Worm (Caenorhabditis elegans) whole organism, L1 larva: ENCODE data around the gene C01G5.4.

Source experiments
- C16A3.4 ChIP-seq: fragments of 150-350 bp; optimal IDR thresholded peaks from 2 replicates; lab custom pipeline; 2014; ENCODE audit warnings: missing biosample characterization, missing genetic modification characterization
- ama-1 ChIP-seq: fragments of 150-350 bp; optimal IDR thresholded peaks from 2 replicates; lab custom pipeline; 2014
- ceh-63 ChIP-seq: fragments of 200-800 bp; sonication (Bioruptor generic); optimal IDR thresholded peaks from 2 replicates; lab custom pipeline; 2018; ENCODE audit warnings: mild to moderate bottlenecking, missing genetic modification characterization, missing compliant biosample characterization
- ceh-8 ChIP-seq: fragments of 200-800 bp; sonication (Bioruptor generic); optimal IDR thresholded peaks from 2 replicates; lab custom pipeline; 2018; ENCODE audit warnings: mild to moderate bottlenecking, missing genetic modification characterization, moderate library complexity, missing compliant biosample characterization
- dpl-1 ChIP-seq, 3 experiments: fragments of 150-350 bp in 2 of 3; sonication (generic microtip) in 1 of 3; optimal IDR thresholded peaks; 2 replicates each; lab custom pipeline; 2014 to 2017; ENCODE audit warnings: missing biosample characterization in 3 of 3, missing genetic modification characterization in 3 of 3, missing genetic modification reagents in 3 of 3
- dsc-1 ChIP-seq: sonication (generic microtip); optimal IDR thresholded peaks from 2 replicates; lab custom pipeline; 2016; ENCODE audit warnings: mild to moderate bottlenecking, missing genetic modification characterization, missing compliant biosample characterization
- efl-1 ChIP-seq, 4 experiments: fragments of 150-350 bp; optimal IDR thresholded peaks in 3 of 4; peaks in 1 of 4; 1 replicate in 1 of 4; 2 replicates in 3 of 4; lab custom pipeline; 2014; ENCODE audit warnings: missing biosample characterization in 2 of 4, missing genetic modification characterization in 2 of 4, missing genetic modification reagents in 2 of 4
- egl-13 ChIP-seq: sonication (generic microtip); optimal IDR thresholded peaks from 2 replicates; lab custom pipeline; 2016; ENCODE audit warnings: missing genotype, missing genetic modification reagents, missing genetic modification characterization, missing compliant biosample characterization
- egl-27 ChIP-seq, 2 experiments: fragments of 150-350 bp in 1 of 2; sonication (generic microtip); optimal IDR thresholded peaks; 3 replicates each; lab custom pipeline; 2017 to 2018; ENCODE audit warnings: missing biosample characterization in 2 of 2, missing genetic modification characterization in 2 of 2, missing genetic modification reagents in 2 of 2
- elt-2 ChIP-seq: sonication (generic microtip); optimal IDR thresholded peaks from 2 replicates; lab custom pipeline; 2016; ENCODE audit warnings: missing genetic modification characterization, mild to moderate bottlenecking, inconsistent platforms, missing compliant biosample characterization, missing genetic modification reagents
- ets-5 ChIP-seq: fragments of 200-800 bp; sonication (Bioruptor generic); IDR thresholded peaks from 2 replicates; pipeline ENCODE4 v1.3.6; 2022; ENCODE audit warnings: missing genetic modification characterization, missing compliant biosample characterization
- fkh-10 ChIP-seq: sonication (generic microtip); optimal IDR thresholded peaks from 2 replicates; lab custom pipeline; 2017; ENCODE audit warnings: missing biosample characterization, missing genetic modification reagents, missing genetic modification characterization
- fkh-4 ChIP-seq: sonication (generic microtip); optimal IDR thresholded peaks from 2 replicates; lab custom pipeline; 2016; ENCODE audit warnings: missing compliant biosample characterization, missing genetic modification characterization, borderline replicate concordance
- fkh-8 ChIP-seq: sonication (generic microtip); optimal IDR thresholded peaks from 2 replicates; lab custom pipeline; 2016; ENCODE audit warnings: mild to moderate bottlenecking, missing genetic modification characterization, missing compliant biosample characterization
- grh-1 ChIP-seq: fragments of 200-800 bp; sonication (Bioruptor generic); IDR thresholded peaks from 2 replicates; pipeline ENCODE4 v1.3.6; 2022; ENCODE audit warnings: missing genetic modification reagents, missing genetic modification characterization, missing compliant biosample characterization
- hlh-4 ChIP-seq: sonication (generic microtip); optimal IDR thresholded peaks from 2 replicates; lab custom pipeline; 2016; ENCODE audit warnings: mild to moderate bottlenecking, missing genetic modification characterization, missing compliant biosample characterization
- lin-13 ChIP-seq: fragments of 150-350 bp; optimal IDR thresholded peaks from 2 replicates; lab custom pipeline; 2014; ENCODE audit warnings: missing biosample characterization, missing genetic modification reagents, missing genetic modification characterization
- lin-14 ChIP-seq: fragments of 200-800 bp; sonication (Bioruptor generic); optimal IDR thresholded peaks from 2 replicates; lab custom pipeline; 2018; ENCODE audit warnings: mild to moderate bottlenecking, missing genetic modification characterization, moderate library complexity, missing compliant biosample characterization
- lin-35 ChIP-seq, 2 experiments: fragments of 150-350 bp; optimal IDR thresholded peaks; 2 replicates each; lab custom pipeline; 2014; ENCODE audit warnings: missing biosample characterization in 2 of 2, missing genetic modification characterization in 2 of 2, missing genetic modification reagents in 2 of 2
- lin-39 ChIP-seq: fragments of 150-350 bp; optimal IDR thresholded peaks from 2 replicates; lab custom pipeline; 2014; ENCODE audit warnings: missing biosample characterization, missing genetic modification reagents, missing genetic modification characterization
- lir-3 ChIP-seq: sonication (generic microtip); optimal IDR thresholded peaks from 2 replicates; lab custom pipeline; 2016; ENCODE audit warnings: mild to moderate bottlenecking, missing genetic modification characterization, moderate library complexity, missing compliant biosample characterization; ENCODE audit not compliant: poor library complexity
- lsy-2 ChIP-seq, 2 experiments: fragments of 150-350 bp; optimal IDR thresholded peaks; 2 replicates each; lab custom pipeline; 2014; ENCODE audit warnings: missing biosample characterization in 2 of 2, missing genetic modification characterization in 2 of 2
- mdl-1 ChIP-seq, 2 experiments: fragments of 150-350 bp; optimal IDR thresholded peaks; 2 replicates each; lab custom pipeline; 2014 to 2017; ENCODE audit warnings: missing biosample characterization in 2 of 2, missing genetic modification characterization in 2 of 2, inconsistent platforms in 1 of 2
- nhr-11 ChIP-seq: fragments of 150-350 bp; optimal IDR thresholded peaks from 2 replicates; lab custom pipeline; 2014; ENCODE audit warnings: missing biosample characterization, missing genetic modification characterization
- nhr-20 ChIP-seq: sonication (generic microtip); optimal IDR thresholded peaks from 2 replicates; lab custom pipeline; 2016; ENCODE audit warnings: mild to moderate bottlenecking, missing genetic modification characterization, missing compliant biosample characterization
- nhr-237 ChIP-seq: fragments of 150-350 bp; optimal IDR thresholded peaks from 2 replicates; lab custom pipeline; 2014; ENCODE audit warnings: missing biosample characterization, missing genetic modification characterization
- nhr-47 ChIP-seq: sonication (generic microtip); optimal IDR thresholded peaks from 2 replicates; lab custom pipeline; 2016; ENCODE audit warnings: mild to moderate bottlenecking, missing genetic modification characterization, moderate library complexity, missing compliant biosample characterization
- nhr-71 ChIP-seq: sonication (generic microtip); optimal IDR thresholded peaks from 2 replicates; lab custom pipeline; 2016; ENCODE audit warnings: mild to moderate bottlenecking, missing genetic modification characterization, moderate library complexity, missing compliant biosample characterization
- nhr-76 ChIP-seq: sonication (generic microtip); optimal IDR thresholded peaks from 2 replicates; lab custom pipeline; 2017; ENCODE audit warnings: missing biosample characterization, missing genetic modification characterization
- nhr-77 ChIP-seq: fragments of 150-350 bp; optimal IDR thresholded peaks from 2 replicates; lab custom pipeline; 2014; ENCODE audit warnings: missing biosample characterization, missing genetic modification characterization
- nhr-90 ChIP-seq: sonication (generic microtip); optimal IDR thresholded peaks from 2 replicates; lab custom pipeline; 2016; ENCODE audit warnings: mild to moderate bottlenecking, missing genetic modification characterization, missing compliant biosample characterization; ENCODE audit not compliant: poor library complexity
- pax-3 ChIP-seq: fragments of 200-800 bp; sonication (Bioruptor generic); optimal IDR thresholded peaks from 2 replicates; lab custom pipeline; 2018; ENCODE audit warnings: mild to moderate bottlenecking, missing genetic modification characterization, moderate library complexity, missing compliant biosample characterization
- pqm-1 ChIP-seq: sonication (generic microtip); optimal IDR thresholded peaks from 3 replicates; lab custom pipeline; 2017; ENCODE audit warnings: missing biosample characterization, missing genetic modification characterization
- skn-1 ChIP-seq: fragments of 150-350 bp; optimal IDR thresholded peaks from 2 replicates; lab custom pipeline; 2014; ENCODE audit warnings: missing biosample characterization, missing genetic modification characterization
- sptf-1 ChIP-seq: fragments of 150-350 bp; optimal IDR thresholded peaks from 2 replicates; lab custom pipeline; 2014; ENCODE audit warnings: missing biosample characterization, missing genetic modification characterization
- sup-37 ChIP-seq: fragments of 200-800 bp; sonication (Bioruptor generic); optimal IDR thresholded peaks from 2 replicates; lab custom pipeline; 2018; ENCODE audit warnings: mild to moderate bottlenecking, missing genetic modification characterization, missing compliant biosample characterization
- swsn-7 ChIP-seq: sonication (generic microtip); optimal IDR thresholded peaks from 2 replicates; lab custom pipeline; 2016; ENCODE audit warnings: missing genetic modification characterization, missing compliant biosample characterization
- tbx-2 ChIP-seq: sonication (generic microtip); optimal IDR thresholded peaks from 2 replicates; lab custom pipeline; 2016; ENCODE audit warnings: missing genetic modification characterization, missing compliant biosample characterization
- unc-86 ChIP-seq: sonication (generic microtip); optimal IDR thresholded peaks from 2 replicates; lab custom pipeline; 2016; ENCODE audit warnings: missing genetic modification characterization, missing compliant biosample characterization
- vab-15 ChIP-seq: sonication (generic microtip); optimal IDR thresholded peaks from 2 replicates; lab custom pipeline; 2017; ENCODE audit warnings: missing genotype, mild to moderate bottlenecking, missing genetic modification characterization, missing compliant biosample characterization
- ztf-4 ChIP-seq: fragments of 150-350 bp; optimal IDR thresholded peaks from 2 replicates; lab custom pipeline; 2014; ENCODE audit warnings: missing biosample characterization, missing genetic modification characterization

C01G5.4 gene

ce11 chrIV:6500843-6501242 is 30.7 kb upstream of the C01G5.4 start:
- peak in 1 of 2 experiments; percentile 62 for TF ChIP-seq mdl-1 (tag; optimal IDR thresholded peaks at IDR 0.05; lab: Kevin White, UChicago)
- peak; percentile 51 for TF ChIP-seq nhr-20
- TF ChIP-seq egl-27 (tag; optimal IDR thresholded peaks at IDR 0.05; lab: Kevin White, UChicago), result peak in 1 of 2 experiments; percentile 11
- no peak for TF ChIP-seq vab-15 (tag; lab: Kevin White, UChicago)
- TF ChIP-seq efl-1 (optimal IDR thresholded peaks at IDR 0.05; lab: Kevin White, UChicago), result peak in 1 of 2 experiments; percentile 7
- peak in 1 of 2 experiments; percentile 58 for TF ChIP-seq efl-1 (GFP tag; optimal IDR thresholded peaks at IDR 0.05 in 1 of 2; lab: Kevin White, UChicago)
- peak; percentile 51 for TF ChIP-seq nhr-71 (tag; lab: Kevin White, UChicago)
- no peak for TF ChIP-seq dsc-1
- TF ChIP-seq nhr-77 (tag; lab: Kevin White, UChicago), result peak; percentile 72
- TF ChIP-seq lin-14, result peak; percentile 72
- no peak for TF ChIP-seq ama-1 (lab: Kevin White, UChicago)
- TF ChIP-seq swsn-7 (tag; lab: Kevin White, UChicago), result peak; percentile 20
- TF ChIP-seq grh-1 (GFP tag; lab: Robert Waterston, UW), result no peak
- TF ChIP-seq nhr-90, result peak; percentile 56
- peak in 1 of 2 experiments; percentile 66 for TF ChIP-seq lin-35 (GFP tag; optimal IDR thresholded peaks at IDR 0.05; lab: Kevin White, UChicago)
- TF ChIP-seq lsy-2 (tag; optimal IDR thresholded peaks at IDR 0.05; lab: Kevin White, UChicago), result peak in 1 of 2 experiments; percentile 37
- TF ChIP-seq tbx-2, result peak; percentile 72
- peak in 1 of 3 experiments; percentile 6 for TF ChIP-seq dpl-1 (GFP tag; optimal IDR thresholded peaks at IDR 0.05; lab: Kevin White, UChicago)
- TF ChIP-seq nhr-11 (tag; lab: Kevin White, UChicago), result no peak
- peak; percentile 69 for TF ChIP-seq elt-2

ce11 chrIV:6502725-6503124 is 28.8 kb upstream of the C01G5.4 start:
- TF ChIP-seq efl-1 (optimal IDR thresholded peaks at IDR 0.05; lab: Kevin White, UChicago) (no peak), efl-1 (GFP tag; optimal IDR thresholded peaks at IDR 0.05 in 1 of 2; lab: Kevin White, UChicago) (peak in 1 of 2 experiments; percentile 86), skn-1 (tag; lab: Kevin White, UChicago) (no peak), elt-2 (peak; percentile 54), nhr-90 (peak; percentile 8), tbx-2 (no peak)

DNA sequence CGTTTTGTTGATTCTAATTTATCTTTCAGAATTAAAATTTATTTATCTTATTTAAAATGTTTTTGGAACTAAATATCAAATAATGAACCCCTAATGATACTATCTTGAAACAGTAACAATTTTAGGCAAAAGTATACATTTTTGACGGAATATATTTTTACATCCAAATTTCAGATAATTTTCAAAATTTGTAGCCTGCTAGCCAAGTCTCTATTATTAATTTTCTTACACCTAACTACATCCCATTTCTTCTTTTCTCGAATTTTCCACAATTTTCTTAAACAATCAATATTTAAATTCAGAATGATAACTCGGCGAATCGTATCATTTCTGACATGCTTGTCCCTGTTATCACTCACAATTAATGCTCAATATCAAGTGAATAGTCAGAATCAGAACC is 25.1 kb upstream of the C01G5.4 start, which contains the start of gene pqn-89:
Gene pqn-89, plus strand, starts transcription at position 301 of the 400 bp plus-strand sequence.
- no peak for TF ChIP-seq grh-1 (GFP tag; lab: Robert Waterston, UW)
- TF ChIP-seq sptf-1 (tag; lab: Kevin White, UChicago), result no peak
- no peak for TF ChIP-seq fkh-10
- no peak for TF ChIP-seq ceh-63 (GFP tag; lab: Kevin White, UChicago)
- TF ChIP-seq fkh-4 (tag; lab: Kevin White, UChicago), result no peak

DNA sequence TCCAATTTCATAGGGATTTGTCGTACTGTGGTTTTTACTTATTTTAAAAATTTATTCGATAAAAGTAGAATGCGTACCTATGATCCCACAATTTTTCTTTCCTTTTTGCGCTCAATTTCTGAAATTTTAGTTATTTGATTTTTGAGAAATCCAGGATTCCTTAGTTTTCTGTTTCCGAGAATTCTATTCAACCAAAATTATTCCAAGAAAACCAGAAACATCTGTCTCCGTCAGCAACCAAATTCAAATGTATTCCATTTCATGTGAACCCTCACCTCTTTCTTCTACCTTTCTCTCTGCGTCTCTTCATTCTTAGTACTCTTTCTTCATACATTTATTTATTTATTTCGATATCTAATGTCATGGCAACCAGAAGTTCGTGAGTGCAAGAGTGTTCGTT is 19.8 kb upstream of the C01G5.4 start:
- peak; percentile 64 for TF ChIP-seq nhr-47 (tag; lab: Kevin White, UChicago)
- TF ChIP-seq nhr-77 (tag; lab: Kevin White, UChicago), result no peak
- TF ChIP-seq pax-3 (tag; lab: Kevin White, UChicago), result no peak
- TF ChIP-seq hlh-4 (tag; lab: Kevin White, UChicago), result peak; percentile 91
- TF ChIP-seq ets-5, result no peak
- peak; percentile 60 for TF ChIP-seq nhr-71 (tag; lab: Kevin White, UChicago)
- no peak for TF ChIP-seq nhr-76 (tag; lab: Kevin White, UChicago)
- no peak for TF ChIP-seq fkh-4 (tag; lab: Kevin White, UChicago)
- TF ChIP-seq swsn-7 (tag; lab: Kevin White, UChicago), result peak; percentile 0
- peak; percentile 61 for TF ChIP-seq fkh-8 (tag; lab: Kevin White, UChicago)

ce11 chrIV:6514700-6515099 is 16.9 kb upstream of the C01G5.4 start:
- TF ChIP-seq unc-86 (tag; lab: Kevin White, UChicago) (peak; percentile 71), fkh-8 (tag; lab: Kevin White, UChicago) (peak; percentile 97), ceh-8 (no peak), C16A3.4 (no peak), lir-3 (no peak), dpl-1 (GFP tag; optimal IDR thresholded peaks at IDR 0.05; lab: Kevin White, UChicago) (peak in 1 of 3 experiments; percentile 21), fkh-4 (tag; lab: Kevin White, UChicago) (no peak), ztf-4 (tag; lab: Kevin White, UChicago) (peak; percentile 23), nhr-20 (peak; percentile 16), pax-3 (tag; lab: Kevin White, UChicago) (peak; percentile 77), hlh-4 (tag; lab: Kevin White, UChicago) (no peak), swsn-7 (tag; lab: Kevin White, UChicago) (peak; percentile 73), nhr-76 (tag; lab: Kevin White, UChicago) (no peak), lin-39 (tag; lab: Kevin White, UChicago) (no peak), egl-13 (tag; lab: Kevin White, UChicago) (peak; percentile 79), dsc-1 (peak; percentile 63), pqm-1 (tag; lab: Kevin White, UChicago) (no peak), nhr-47 (tag; lab: Kevin White, UChicago) (peak; percentile 90), lsy-2 (tag; optimal IDR thresholded peaks at IDR 0.05; lab: Kevin White, UChicago) (peak in 1 of 2 experiments; percentile 34), lin-13 (no peak), nhr-237 (tag; lab: Kevin White, UChicago) (no peak), sup-37 (GFP tag; lab: Kevin White, UChicago) (no peak)
